Fruit fly (Drosophila melanogaster): ENCODE measurements around the gene Dscam4.
A peak's percentile ranks its signal among the peaks of the same experiment; 100 is the strongest.

Gene Dscam4

DNA sequence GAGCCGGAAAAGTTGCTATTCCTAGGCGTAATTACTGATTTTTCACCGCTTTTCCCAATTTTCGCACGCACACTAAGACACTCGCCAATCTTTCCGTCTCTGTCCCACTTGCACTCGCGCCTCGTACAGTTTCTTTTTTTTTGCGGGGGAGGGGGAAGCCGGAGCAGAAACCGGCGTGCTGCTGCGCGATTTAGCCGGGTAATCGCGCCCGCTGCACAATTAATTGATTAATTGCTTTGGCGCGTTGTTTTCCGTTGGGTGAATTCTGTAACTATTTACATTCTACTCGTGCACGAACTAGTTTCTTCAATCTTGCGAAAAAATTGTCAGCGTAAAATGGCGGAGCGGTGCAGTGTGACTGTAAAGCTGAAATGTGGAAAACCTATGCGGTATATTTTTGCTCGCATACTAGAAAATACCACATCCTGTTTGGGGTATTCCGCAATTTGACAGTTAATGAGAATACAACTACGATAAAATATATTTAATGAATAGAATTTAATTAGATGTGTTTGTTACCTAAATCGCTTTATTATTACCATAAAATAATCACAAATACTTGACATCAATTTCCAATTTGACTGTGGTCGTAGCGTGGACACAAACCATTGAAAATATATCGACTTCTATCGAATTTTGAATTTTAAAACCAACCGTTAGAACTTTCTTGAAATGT is 76.8 kb downstream of the Dscam4 start, which contains the start of gene Cpsf6 (continued):
- TF ChIP-seq abd-A (tag; optimal IDR thresholded peaks at IDR 0.05) (no peak), pho (GFP tag; optimal IDR thresholded peaks at IDR 0.05) (peak; percentile 46), ro (GFP tag; IDR thresholded peaks at IDR 0.05) (no peak), Hmx (GFP tag; optimal IDR thresholded peaks at IDR 0.05) (peak; percentile 30), Hey (tag; optimal IDR thresholded peaks at IDR 0.05) (peak; percentile 29), Atf6 (GFP tag; IDR thresholded peaks at IDR 0.05) (peak; percentile 64), nerfin-1 (tag; optimal IDR thresholded peaks at IDR 0.05) (peak; percentile 42), Hand (GFP tag; optimal IDR thresholded peaks at IDR 0.05) (no peak), CG16863 (GFP tag; optimal IDR thresholded peaks at IDR 0.05) (peak; percentile 17), CG34422 (GFP tag; IDR thresholded peaks at IDR 0.05) (peak; percentile 96), rib (GFP tag; IDR thresholded peaks at IDR 0.05) (peak; percentile 63), CG14860 (GFP tag; IDR thresholded peaks at IDR 0.05; ENCODE audit: partially characterized antibody) (no peak), Mrtf (GFP tag; IDR thresholded peaks at IDR 0.05) (no peak; the same call in 2 of the 3 replicates), CG12071 (GFP tag; optimal IDR thresholded peaks at IDR 0.05) (no peak), yki (optimal IDR thresholded peaks at IDR 0.05) (no peak), otp (GFP tag; IDR thresholded peaks at IDR 0.05) (no peak), CG8478 (optimal IDR thresholded peaks at IDR 0.05) (peak; percentile 88), Dip3 (GFP tag; optimal IDR thresholded peaks at IDR 0.05) (peak; percentile 2), CG3847 (GFP tag; IDR thresholded peaks at IDR 0.05) (peak; percentile 66), ap (GFP tag; IDR thresholded peaks at IDR 0.05) (0 out of 2 replicates have a peak, but pooled peaks have one; percentile 25), hkb (optimal IDR thresholded peaks at IDR 0.05) (no peak), hkb (GFP tag; IDR thresholded peaks at IDR 0.05) (peak; percentile 48), HLH3B (GFP tag; IDR thresholded peaks at IDR 0.05) (peak; percentile 58), CG1647 (GFP tag; optimal IDR thresholded peaks at IDR 0.05) (no peak), tin (GFP tag; optimal IDR thresholded peaks at IDR 0.05) (peak; percentile 63), Abd-B (GFP tag; optimal IDR thresholded peaks at IDR 0.05) (peak; percentile 26), tll (GFP tag; optimal IDR thresholded peaks at IDR 0.05) (no peak), sug (tag; optimal IDR thresholded peaks at IDR 0.05) (peak; percentile 68), CG13123 (GFP tag; optimal IDR thresholded peaks at IDR 0.05) (no peak), Side (GFP tag; optimal IDR thresholded peaks at IDR 0.05) (no peak), Lim3 (GFP tag; IDR thresholded peaks at IDR 0.05) (no peak), pita (GFP tag; optimal IDR thresholded peaks at IDR 0.05) (peak; percentile 52), B-H1 (GFP tag; IDR thresholded peaks at IDR 0.05) (no peak; the same call in 2 of the 3 replicates), hb (GFP tag; IDR thresholded peaks at IDR 0.05; ENCODE audit: partially characterized antibody) (no peak), Aef1 (GFP tag; IDR thresholded peaks at IDR 0.05) (no peak), repo (GFP tag; optimal IDR thresholded peaks at IDR 0.05) (no peak), sna (GFP tag; IDR thresholded peaks at IDR 0.05; ENCODE audit: partially characterized antibody) (no peak), esg (GFP tag; conservative IDR thresholded peaks at IDR 0.05) (peak; percentile 37; the same call in 1 of the 2 replicates), Ssrp (tag; optimal IDR thresholded peaks at IDR 0.05) (peak; percentile 56), CG6813 (GFP tag; optimal IDR thresholded peaks at IDR 0.05) (no peak), CG12769 (tag; optimal IDR thresholded peaks at IDR 0.05) (peak; percentile 78), CG17612 (GFP tag; IDR thresholded peaks at IDR 0.05) (no peak), prd (optimal IDR thresholded peaks at IDR 0.05) (no peak), prd (GFP tag; IDR thresholded peaks at IDR 0.05) (peak; percentile 74), sob (GFP tag; IDR thresholded peaks at IDR 0.05) (peak; percentile 58), seq (GFP tag; IDR thresholded peaks at IDR 0.05) (no peak), Kr (GFP tag; optimal IDR thresholded peaks at IDR 0.05) (no peak), CG11504 (tag; optimal IDR thresholded peaks at IDR 0.05) (peak; percentile 71), Usf (GFP tag; optimal IDR thresholded peaks at IDR 0.05) (peak; percentile 8), Six4 (GFP tag; optimal IDR thresholded peaks at IDR 0.05) (no peak), Poxn (GFP tag; IDR thresholded peaks at IDR 0.05) (no peak), CG13287 (GFP tag; IDR thresholded peaks at IDR 0.05; ENCODE audit: partially characterized antibody) (peak; percentile 10; the same call in 1 of the 2 replicates)
